Worm (Caenorhabditis elegans) whole organism, young adult: Measurements from ENCODE around the gene cuc-1.

Source experiments
- C06A6.2 ChIP-seq: fragments of 200-800 bp; sonication (Bioruptor generic); conservative IDR thresholded peaks from 2 replicates; pipeline ENCODE4 v1.3.6; 2022; ENCODE audit warnings: missing genetic modification characterization, missing compliant biosample characterization
- C17E4.6 ChIP-seq: fragments of 200-800 bp; sonication (Bioruptor generic); IDR thresholded peaks from 2 replicates; pipeline ENCODE4 v1.3.6; 2022; ENCODE audit warnings: missing genetic modification reagents, missing genetic modification characterization, missing compliant biosample characterization
- F33H1.4 ChIP-seq: fragments of 200-800 bp; sonication (Bioruptor generic); IDR thresholded peaks from 2 replicates; pipeline ENCODE4 v1.3.6; 2022; ENCODE audit warnings: missing genetic modification reagents, missing genetic modification characterization, missing compliant biosample characterization
- F37B4.10 ChIP-seq: fragments of 200-800 bp; sonication (Bioruptor generic); IDR thresholded peaks from 2 replicates; pipeline ENCODE4 v1.3.6; 2022; ENCODE audit warnings: missing genetic modification characterization, missing compliant biosample characterization
- F57A8.1 ChIP-seq: fragments of 200-800 bp; sonication (Bioruptor generic); optimal IDR thresholded peaks from 2 replicates; lab custom pipeline; 2018; ENCODE audit warnings: mild to moderate bottlenecking, missing genetic modification characterization, moderate library complexity, missing compliant biosample characterization
- F57C9.4 ChIP-seq: sonication (generic microtip); optimal IDR thresholded peaks from 2 replicates; lab custom pipeline; 2017; ENCODE audit warnings: mild to moderate bottlenecking, missing genetic modification characterization, missing compliant biosample characterization
- K11D2.4 ChIP-seq: fragments of 200-800 bp; sonication (Bioruptor generic); IDR thresholded peaks from 2 replicates; pipeline ENCODE4 v1.3.6; 2022; ENCODE audit warnings: missing genetic modification reagents, missing genetic modification characterization, missing compliant biosample characterization
- Y53G8AR.9 ChIP-seq: fragments of 200-800 bp; sonication (Bioruptor generic); conservative IDR thresholded peaks from 2 replicates; pipeline ENCODE4 v1.3.6; 2022; ENCODE audit warnings: missing genetic modification reagents, missing genetic modification characterization, missing compliant biosample characterization
- ZK185.1 ChIP-seq: sonication (generic microtip); optimal IDR thresholded peaks from 2 replicates; lab custom pipeline; 2016; ENCODE audit warnings: mild to moderate bottlenecking, missing genetic modification characterization, missing compliant biosample characterization; ENCODE audit not compliant: poor library complexity, severe bottlenecking
- akir-1 ChIP-seq: fragments of 200-800 bp; sonication (Bioruptor generic); optimal IDR thresholded peaks from 2 replicates; lab custom pipeline; 2018; ENCODE audit warnings: mild to moderate bottlenecking, missing genetic modification characterization, moderate library complexity, missing compliant biosample characterization
- ama-1 ChIP-seq, 3 experiments: fragments of 150-350 bp in 1 of 3; sonication (generic microtip) in 2 of 3; optimal IDR thresholded peaks; 2 replicates each; lab custom pipeline; 2014 to 2018; ENCODE audit warnings: missing biosample characterization in 2 of 3, missing genetic modification characterization in 2 of 3, missing genetic modification reagents in 2 of 3
- aptf-2 ChIP-seq: fragments of 200-800 bp; sonication (Bioruptor generic); conservative IDR thresholded peaks from 2 replicates; pipeline ENCODE4 v1.3.6; 2022; ENCODE audit warnings: missing genetic modification reagents, missing genetic modification characterization, missing compliant biosample characterization
- athp-1 ChIP-seq: sonication (generic microtip); optimal IDR thresholded peaks from 2 replicates; lab custom pipeline; 2017; ENCODE audit warnings: mild to moderate bottlenecking, missing genetic modification characterization, missing compliant biosample characterization
- attf-3 ChIP-seq: fragments of 200-800 bp; sonication (Bioruptor generic); conservative IDR thresholded peaks from 2 replicates; pipeline ENCODE4 v1.3.6; 2022; ENCODE audit warnings: missing genetic modification reagents, missing genetic modification characterization, missing compliant biosample characterization
- attf-5 ChIP-seq: fragments of 200-800 bp; sonication (Bioruptor generic); optimal IDR thresholded peaks from 2 replicates; lab custom pipeline; 2018; ENCODE audit warnings: mild to moderate bottlenecking, missing genetic modification characterization, missing compliant biosample characterization
- bed-1 ChIP-seq: fragments of 200-800 bp; sonication (Bioruptor generic); IDR thresholded peaks from 2 replicates; pipeline ENCODE4 v1.3.6; 2022; ENCODE audit warnings: missing genetic modification reagents, missing genetic modification characterization, missing compliant biosample characterization
- bed-2 ChIP-seq: fragments of 200-800 bp; sonication (Bioruptor generic); IDR thresholded peaks from 2 replicates; pipeline ENCODE4 v1.3.6; 2022; ENCODE audit warnings: missing genetic modification reagents, missing genetic modification characterization, missing compliant biosample characterization
- cebp-1 ChIP-seq, 2 experiments: fragments of 200-800 bp in 1 of 2; sonication (Bioruptor generic) in 1 of 2; sonication (generic microtip) in 1 of 2; IDR thresholded peaks in 1 of 2; optimal IDR thresholded peaks in 1 of 2; 2 replicates each; pipeline versions ENCODE4 v1.3.6 to Lab custom; 2017 to 2022; ENCODE audit warnings: missing compliant biosample characterization in 2 of 2, missing genetic modification characterization in 2 of 2, mild to moderate bottlenecking in 1 of 2, missing genetic modification reagents in 1 of 2, moderate library complexity in 1 of 2
- ceh-58 ChIP-seq: fragments of 200-800 bp; sonication (Bioruptor generic); IDR thresholded peaks from 2 replicates; pipeline ENCODE4 v1.3.6; 2022; ENCODE audit warnings: missing genetic modification characterization, missing compliant biosample characterization
- ceh-91 ChIP-seq: fragments of 200-800 bp; sonication (Bioruptor generic); IDR thresholded peaks from 2 replicates; pipeline ENCODE4 v1.3.6; 2022; ENCODE audit warnings: missing genetic modification reagents, missing genetic modification characterization, missing compliant biosample characterization
- die-1 ChIP-seq: sonication (generic microtip); optimal IDR thresholded peaks from 2 replicates; lab custom pipeline; 2016; ENCODE audit warnings: missing genotype, mild to moderate bottlenecking, missing genetic modification characterization, missing compliant biosample characterization
- gei-17 ChIP-seq: fragments of 200-800 bp; sonication (Bioruptor generic); optimal IDR thresholded peaks from 2 replicates; lab custom pipeline; 2018; ENCODE audit warnings: mild to moderate bottlenecking, missing genetic modification characterization, missing compliant biosample characterization
- him-1 ChIP-seq: sonication (generic microtip); optimal IDR thresholded peaks from 2 replicates; lab custom pipeline; 2016; ENCODE audit warnings: missing genotype, missing genetic modification reagents, missing genetic modification characterization, missing compliant biosample characterization
- hlh-26 ChIP-seq: fragments of 200-800 bp; sonication (Bioruptor generic); conservative IDR thresholded peaks from 2 replicates; pipeline ENCODE4 v1.3.6; 2022; ENCODE audit warnings: missing genetic modification reagents, missing genetic modification characterization, missing compliant biosample characterization
- hrde-1 ChIP-seq: sonication (generic microtip); optimal IDR thresholded peaks from 2 replicates; lab custom pipeline; 2016; ENCODE audit warnings: missing genetic modification characterization, mild to moderate bottlenecking, missing compliant biosample characterization, moderate library complexity, missing genotype, missing genetic modification reagents, borderline replicate concordance
- let-607 ChIP-seq, 2 experiments: fragments of 200-800 bp in 1 of 2; sonication (Bioruptor generic) in 1 of 2; sonication (generic microtip) in 1 of 2; optimal IDR thresholded peaks; 2 replicates each; lab custom pipeline; 2016 to 2018; ENCODE audit warnings: mild to moderate bottlenecking in 2 of 2, missing compliant biosample characterization in 2 of 2, missing genetic modification characterization in 2 of 2, moderate library complexity in 2 of 2, missing genotype in 1 of 2
- lir-1 ChIP-seq: fragments of 200-800 bp; sonication (Bioruptor generic); conservative IDR thresholded peaks from 2 replicates; pipeline ENCODE4 v1.3.6; 2022; ENCODE audit warnings: missing genetic modification reagents, missing genetic modification characterization, missing compliant biosample characterization
- madf-10 ChIP-seq: sonication (generic microtip); optimal IDR thresholded peaks from 2 replicates; lab custom pipeline; 2016; ENCODE audit warnings: mild to moderate bottlenecking, missing genetic modification characterization, missing compliant biosample characterization
- madf-3 ChIP-seq: fragments of 200-800 bp; sonication (Bioruptor generic); IDR thresholded peaks from 2 replicates; pipeline ENCODE4 v1.3.6; 2022; ENCODE audit warnings: missing genetic modification reagents, missing genetic modification characterization, missing compliant biosample characterization
- madf-6 ChIP-seq: fragments of 200-800 bp; sonication (Bioruptor generic); IDR thresholded peaks from 2 replicates; pipeline ENCODE4 v1.3.6; 2022; ENCODE audit warnings: missing genetic modification reagents, missing genetic modification characterization, missing compliant biosample characterization
- madf-8 ChIP-seq: fragments of 200-800 bp; sonication (Bioruptor generic); conservative IDR thresholded peaks from 2 replicates; pipeline ENCODE4 v1.3.6; 2022; ENCODE audit warnings: missing genetic modification reagents, missing genetic modification characterization, missing compliant biosample characterization
- mes-4 ChIP-seq: sonication (generic microtip); optimal IDR thresholded peaks from 2 replicates; lab custom pipeline; 2016; ENCODE audit warnings: missing genotype, missing genetic modification characterization, missing compliant biosample characterization
- mxl-1 ChIP-seq: sonication (generic microtip); optimal IDR thresholded peaks from 2 replicates; lab custom pipeline; 2016; ENCODE audit warnings: missing genetic modification characterization, missing compliant biosample characterization
- nfya-2 ChIP-seq: fragments of 200-800 bp; sonication (Bioruptor generic); IDR thresholded peaks from 2 replicates; pipeline ENCODE4 v1.3.6; 2022; ENCODE audit warnings: missing genetic modification reagents, missing genetic modification characterization, missing compliant biosample characterization
- pha-4 ChIP-seq: fragments of 150-350 bp; sonication (generic microtip); optimal IDR thresholded peaks from 2 replicates; lab custom pipeline; 2014; ENCODE audit warnings: missing biosample characterization, missing genetic modification reagents, missing genetic modification characterization
- rec-8 ChIP-seq, 2 experiments: sonication (generic microtip); optimal IDR thresholded peaks; 2 replicates each; lab custom pipeline; 2016; ENCODE audit warnings: mild to moderate bottlenecking in 2 of 2, missing genetic modification characterization in 2 of 2, missing genetic modification reagents in 2 of 2, missing genotype in 2 of 2, missing biosample characterization in 1 of 2, missing compliant biosample characterization in 1 of 2, moderate library complexity in 1 of 2
- rpc-1 ChIP-seq, 2 experiments: fragments of 150-350 bp in 1 of 2; sonication (generic microtip) in 1 of 2; optimal IDR thresholded peaks; 2 replicates each; lab custom pipeline; 2014 to 2018; ENCODE audit warnings: missing biosample characterization in 1 of 2, missing genetic modification characterization in 1 of 2, missing genetic modification reagents in 1 of 2, missing genotype in 1 of 2
- snpc-1.1 ChIP-seq: sonication (generic microtip); optimal IDR thresholded peaks from 2 replicates; lab custom pipeline; 2017; ENCODE audit warnings: missing genetic modification characterization, mild to moderate bottlenecking, missing compliant biosample characterization, antibody characterized with exemption, moderate library complexity, missing genotype, missing genetic modification reagents; ENCODE audit not compliant: insufficient read depth
- tbp1 ChIP-seq: fragments of 200-800 bp; sonication (Bioruptor generic); optimal IDR thresholded peaks from 2 replicates; lab custom pipeline; 2018; ENCODE audit warnings: mild to moderate bottlenecking, missing genetic modification characterization, missing compliant biosample characterization
- unc-130 ChIP-seq: sonication (generic microtip); optimal IDR thresholded peaks from 2 replicates; lab custom pipeline; 2016; ENCODE audit warnings: missing genetic modification reagents, missing genetic modification characterization, missing compliant biosample characterization
- zfh-2 ChIP-seq: fragments of 200-800 bp; sonication (Bioruptor generic); conservative IDR thresholded peaks from 2 replicates; pipeline ENCODE4 v1.3.6; 2022; ENCODE audit warnings: missing genetic modification reagents, missing genetic modification characterization, missing compliant biosample characterization
- zim-3 ChIP-seq: sonication (generic microtip); optimal IDR thresholded peaks from 2 replicates; lab custom pipeline; 2017; ENCODE audit warnings: mild to moderate bottlenecking, missing genetic modification characterization, moderate library complexity, missing compliant biosample characterization
- ztf-18 ChIP-seq: sonication (generic microtip); optimal IDR thresholded peaks from 2 replicates; lab custom pipeline; 2016; ENCODE audit warnings: missing genotype, mild to moderate bottlenecking, missing genetic modification characterization, missing compliant biosample characterization
- ztf-3 ChIP-seq: fragments of 200-800 bp; sonication (Bioruptor generic); optimal IDR thresholded peaks from 2 replicates; lab custom pipeline; 2018; ENCODE audit warnings: mild to moderate bottlenecking, missing genetic modification characterization, missing compliant biosample characterization

The cuc-1 gene

ce11 chrIII:7854494-7855184, 6.1 kb downstream of the cuc-1 start, which contains the start of gene rpl-35 (continued):
- TF ChIP-seq aptf-2 (GFP tag; lab: Robert Waterston, UW) (peak; percentile 98), F57A8.1 (GFP tag; lab: Kevin White, UChicago) (peak; percentile 91), attf-3 (GFP tag; lab: Robert Waterston, UW) (peak; percentile 92), rec-8 (tag; optimal IDR thresholded peaks at IDR 0.05; lab: Kevin White, UChicago) (peak; percentile 90 to 98), athp-1 (tag; lab: Kevin White, UChicago) (peak; percentile 100), F37B4.10 (GFP tag; lab: Robert Waterston, UW) (peak; percentile 96), snpc-1.1 (tag; lab: Kevin White, UChicago) (peak; percentile 85), madf-3 (peak; percentile 99), mes-4 (tag; lab: Kevin White, UChicago) (peak; percentile 75), akir-1 (GFP tag; lab: Kevin White, UChicago) (peak; percentile 88), die-1 (tag; lab: Kevin White, UChicago) (peak; percentile 80), bed-1 (peak; percentile 91; the same call in 1 of the 2 replicates), madf-10 (tag; lab: Kevin White, UChicago) (peak; percentile 97), unc-130 (peak; percentile 98), nfya-2 (GFP tag; lab: Robert Waterston, UW) (peak; percentile 96), lir-1 (GFP tag; lab: Robert Waterston, UW) (peak; percentile 99), madf-6 (GFP tag; lab: Robert Waterston, UW) (peak; percentile 99), madf-8 (GFP tag; lab: Robert Waterston, UW) (peak; percentile 94), tbp1 (GFP tag; lab: Kevin White, UChicago) (peak; percentile 83), attf-5 (GFP tag; lab: Kevin White, UChicago) (peak; percentile 100), ztf-3 (peak; percentile 93), cebp-1 (GFP tag; IDR thresholded peaks at IDR 0.05; lab: Robert Waterston, UW) (peak; percentile 97), cebp-1 (tag; optimal IDR thresholded peaks at IDR 0.05; lab: Kevin White, UChicago) (peak; percentile 99), let-607 (tag; optimal IDR thresholded peaks at IDR 0.05; lab: Kevin White, UChicago) (peak; percentile 94 to 97), ama-1 (optimal IDR thresholded peaks at IDR 0.05; lab: Kevin White, UChicago) (peak; percentile 10), ama-1 (GFP tag; optimal IDR thresholded peaks at IDR 0.05; lab: Kevin White, UChicago) (peak; percentile 62 to 79), bed-2 (GFP tag; lab: Robert Waterston, UW) (peak; percentile 97), zim-3 (peak; percentile 87), hrde-1 (tag; lab: Kevin White, UChicago) (peak; percentile 95), C06A6.2 (GFP tag; lab: Robert Waterston, UW) (peak; percentile 99), gei-17 (GFP tag; lab: Kevin White, UChicago) (peak; percentile 93), rpc-1 (optimal IDR thresholded peaks at IDR 0.05; lab: Kevin White, UChicago) (peak; percentile 45), rpc-1 (tag; optimal IDR thresholded peaks at IDR 0.05; lab: Kevin White, UChicago) (peak; percentile 21), K11D2.4 (peak; percentile 99), pha-4 (tag; lab: Kevin White, UChicago) (peak; percentile 96), ceh-58 (GFP tag; lab: Robert Waterston, UW) (peak; percentile 72; the same call in 1 of the 2 replicates), F33H1.4 (GFP tag; lab: Robert Waterston, UW) (peak; percentile 96), ztf-18 (tag; lab: Kevin White, UChicago) (peak; percentile 92), him-1 (tag; lab: Kevin White, UChicago) (peak; percentile 99), Y53G8AR.9 (GFP tag; lab: Robert Waterston, UW) (peak; percentile 100), F57C9.4 (tag; lab: Kevin White, UChicago) (peak; percentile 84), ceh-91 (GFP tag; lab: Robert Waterston, UW) (peak; percentile 99), zfh-2 (GFP tag; lab: Robert Waterston, UW) (no peak; the same call in 1 of the 2 replicates), mxl-1 (tag; lab: Kevin White, UChicago) (peak; percentile 55), C17E4.6 (GFP tag; lab: Robert Waterston, UW) (peak; percentile 100), hlh-26 (GFP tag; lab: Robert Waterston, UW) (no peak), ZK185.1 (peak; percentile 99)
